Worm (Caenorhabditis elegans) whole organism, L3 larva: ENCODE data around the gene gpd-3.
A peak's percentile ranks its signal among the peaks of the same experiment; 100 is the strongest.

ENCODE experiments used
- ZK546.5 ChIP-seq: sonication (generic microtip); optimal IDR thresholded peaks from 2 replicates; lab custom pipeline; 2017; ENCODE audit warnings: missing biosample characterization, missing genetic modification characterization
- aly-2 ChIP-seq: fragments of 150-350 bp; optimal IDR thresholded peaks from 2 replicates; lab custom pipeline; 2014; ENCODE audit warnings: missing biosample characterization, missing genetic modification characterization
- ama-1 ChIP-seq: fragments of 150-350 bp; optimal IDR thresholded peaks from 2 replicates; lab custom pipeline; 2018
- ceh-16 ChIP-seq: sonication (generic microtip); optimal IDR thresholded peaks from 2 replicates; lab custom pipeline; 2017; ENCODE audit warnings: missing biosample characterization, missing genetic modification characterization
- ceh-28 ChIP-seq: fragments of 150-350 bp; optimal IDR thresholded peaks from 2 replicates; lab custom pipeline; 2014; ENCODE audit warnings: missing biosample characterization, missing genetic modification reagents, missing genetic modification characterization
- ceh-82 ChIP-seq: fragments of 150-350 bp; optimal IDR thresholded peaks from 2 replicates; lab custom pipeline; 2014; ENCODE audit warnings: missing biosample characterization, missing genetic modification characterization
- ceh-9 ChIP-seq: sonication (generic microtip); optimal IDR thresholded peaks from 2 replicates; lab custom pipeline; 2018; ENCODE audit warnings: missing biosample characterization, missing genetic modification characterization
- daf-12 ChIP-seq: fragments of 150-350 bp; optimal IDR thresholded peaks from 2 replicates; lab custom pipeline; 2014; ENCODE audit warnings: missing biosample characterization, missing genetic modification reagents, missing genetic modification characterization
- egl-27 ChIP-seq: sonication (generic microtip); optimal IDR thresholded peaks from 4 replicates; lab custom pipeline; 2017; ENCODE audit warnings: missing biosample characterization, missing genetic modification reagents, missing genetic modification characterization
- egl-5 ChIP-seq: fragments of 150-350 bp; optimal IDR thresholded peaks from 2 replicates; lab custom pipeline; 2017; ENCODE audit warnings: missing biosample characterization, missing genetic modification reagents, missing genetic modification characterization, inconsistent platforms
- elt-1 ChIP-seq: fragments of 150-350 bp; optimal IDR thresholded peaks from 2 replicates; lab custom pipeline; 2014; ENCODE audit warnings: missing biosample characterization, missing genetic modification characterization
- elt-2 ChIP-seq: sonication (generic microtip); optimal IDR thresholded peaks from 2 replicates; lab custom pipeline; 2016; ENCODE audit warnings: missing genetic modification reagents, mild to moderate bottlenecking, missing genetic modification characterization, missing compliant biosample characterization
- elt-3 ChIP-seq, 3 experiments: fragments of 150-350 bp in 1 of 3; sonication (generic microtip) in 2 of 3; optimal IDR thresholded peaks; 2 replicates in 2 of 3; 4 replicates in 1 of 3; lab custom pipeline; 2014 to 2017; ENCODE audit warnings: missing biosample characterization in 3 of 3, missing genetic modification characterization in 3 of 3
- eor-1 ChIP-seq, 2 experiments: fragments of 150-350 bp; optimal IDR thresholded peaks; 2 replicates each; lab custom pipeline; 2014 to 2018; ENCODE audit warnings: missing biosample characterization in 2 of 2, missing genetic modification characterization in 2 of 2
- fkh-10 ChIP-seq: sonication (generic microtip); optimal IDR thresholded peaks from 2 replicates; lab custom pipeline; 2017; ENCODE audit warnings: missing biosample characterization, missing genetic modification reagents, missing genetic modification characterization
- fkh-2 ChIP-seq: fragments of 150-350 bp; optimal IDR thresholded peaks from 2 replicates; lab custom pipeline; 2014; ENCODE audit warnings: missing biosample characterization, missing genetic modification reagents, missing genetic modification characterization
- fos-1 ChIP-seq: fragments of 150-350 bp; optimal IDR thresholded peaks from 2 replicates; lab custom pipeline; 2014; ENCODE audit warnings: missing biosample characterization, missing genetic modification characterization
- hmg-11 ChIP-seq: sonication (generic microtip); optimal IDR thresholded peaks from 2 replicates; lab custom pipeline; 2016; ENCODE audit warnings: missing genetic modification characterization, missing compliant biosample characterization
- jun-1 ChIP-seq: fragments of 150-350 bp; optimal IDR thresholded peaks from 2 replicates; lab custom pipeline; 2014; ENCODE audit warnings: missing biosample characterization, missing genetic modification reagents, missing genetic modification characterization
- lin-15B ChIP-seq: fragments of 150-350 bp; optimal IDR thresholded peaks from 2 replicates; lab custom pipeline; 2014; ENCODE audit warnings: missing biosample characterization, missing genetic modification characterization
- lin-39 ChIP-seq: fragments of 150-350 bp; optimal IDR thresholded peaks from 2 replicates; lab custom pipeline; 2018; ENCODE audit warnings: missing biosample characterization, missing genetic modification reagents, missing genetic modification characterization
- mdl-1 ChIP-seq: fragments of 150-350 bp; optimal IDR thresholded peaks from 2 replicates; lab custom pipeline; 2014; ENCODE audit warnings: missing biosample characterization, missing genetic modification characterization
- mml-1 ChIP-seq: fragments of 150-350 bp; sonication (generic microtip); optimal IDR thresholded peaks from 3 replicates; lab custom pipeline; 2014; ENCODE audit warnings: missing biosample characterization, missing genetic modification characterization
- nfya-1 ChIP-seq: sonication (generic microtip); optimal IDR thresholded peaks from 2 replicates; lab custom pipeline; 2017; ENCODE audit warnings: missing genetic modification characterization, mild to moderate bottlenecking, missing compliant biosample characterization, antibody characterized with exemption, moderate library complexity; ENCODE audit not compliant: insufficient read depth
- nhr-11 ChIP-seq: fragments of 150-350 bp; optimal IDR thresholded peaks from 2 replicates; lab custom pipeline; 2014; ENCODE audit warnings: missing biosample characterization, missing genetic modification characterization
- nhr-12 ChIP-seq: fragments of 150-350 bp; optimal IDR thresholded peaks from 2 replicates; lab custom pipeline; 2014; ENCODE audit warnings: missing biosample characterization, missing genetic modification characterization
- nhr-237 ChIP-seq: fragments of 150-350 bp; optimal IDR thresholded peaks from 2 replicates; lab custom pipeline; 2014; ENCODE audit warnings: missing biosample characterization, missing genetic modification characterization
- nhr-25 ChIP-seq: sonication (generic microtip); optimal IDR thresholded peaks from 2 replicates; lab custom pipeline; 2017; ENCODE audit warnings: missing biosample characterization, missing genetic modification characterization
- nhr-28 ChIP-seq: fragments of 150-350 bp; optimal IDR thresholded peaks from 2 replicates; lab custom pipeline; 2014; ENCODE audit warnings: missing biosample characterization, missing genetic modification characterization
- nhr-43 ChIP-seq: sonication (generic microtip); optimal IDR thresholded peaks from 2 replicates; lab custom pipeline; 2016; ENCODE audit warnings: mild to moderate bottlenecking, missing genetic modification characterization, missing compliant biosample characterization; ENCODE audit not compliant: poor library complexity, severe bottlenecking
- nhr-67 ChIP-seq: fragments of 150-350 bp; optimal IDR thresholded peaks from 2 replicates; lab custom pipeline; 2014; ENCODE audit warnings: missing biosample characterization, missing genetic modification characterization
- nhr-76 ChIP-seq: fragments of 150-350 bp; sonication (generic microtip); optimal IDR thresholded peaks from 5 replicates; lab custom pipeline; 2014; ENCODE audit warnings: missing biosample characterization, missing genetic modification characterization
- nhr-77 ChIP-seq: fragments of 150-350 bp; optimal IDR thresholded peaks from 2 replicates; lab custom pipeline; 2014; ENCODE audit warnings: missing biosample characterization, missing genetic modification characterization
- pha-4 ChIP-seq: fragments of 150-350 bp; optimal IDR thresholded peaks from 2 replicates; lab custom pipeline; 2014; ENCODE audit warnings: missing biosample characterization, missing genetic modification reagents, missing genetic modification characterization
- sea-2 ChIP-seq: fragments of 150-350 bp; sonication (generic microtip); optimal IDR thresholded peaks from 4 replicates; lab custom pipeline; 2014; ENCODE audit warnings: missing biosample characterization, missing genetic modification reagents, missing genetic modification characterization
- skn-1 ChIP-seq: fragments of 150-350 bp; optimal IDR thresholded peaks from 2 replicates; lab custom pipeline; 2014; ENCODE audit warnings: missing biosample characterization, missing genetic modification characterization
- unc-39 ChIP-seq: sonication (generic microtip); optimal IDR thresholded peaks from 4 replicates; lab custom pipeline; 2017; ENCODE audit warnings: missing biosample characterization, missing genetic modification characterization
- unc-62 ChIP-seq: fragments of 150-350 bp; sonication (generic microtip); optimal IDR thresholded peaks from 4 replicates; lab custom pipeline; 2014; ENCODE audit warnings: missing biosample characterization, missing genetic modification reagents, missing genetic modification characterization
- zag-1 ChIP-seq: fragments of 150-350 bp; optimal IDR thresholded peaks from 2 replicates; lab custom pipeline; 2014; ENCODE audit warnings: missing biosample characterization, missing genetic modification characterization
- ztf-11 ChIP-seq: fragments of 150-350 bp; optimal IDR thresholded peaks from 2 replicates; lab custom pipeline; 2014; ENCODE audit warnings: missing biosample characterization, missing genetic modification characterization
- ztf-4 ChIP-seq: fragments of 150-350 bp; optimal IDR thresholded peaks from 2 replicates; lab custom pipeline; 2014; ENCODE audit warnings: missing biosample characterization, missing genetic modification characterization

The gpd-3 gene

DNA sequence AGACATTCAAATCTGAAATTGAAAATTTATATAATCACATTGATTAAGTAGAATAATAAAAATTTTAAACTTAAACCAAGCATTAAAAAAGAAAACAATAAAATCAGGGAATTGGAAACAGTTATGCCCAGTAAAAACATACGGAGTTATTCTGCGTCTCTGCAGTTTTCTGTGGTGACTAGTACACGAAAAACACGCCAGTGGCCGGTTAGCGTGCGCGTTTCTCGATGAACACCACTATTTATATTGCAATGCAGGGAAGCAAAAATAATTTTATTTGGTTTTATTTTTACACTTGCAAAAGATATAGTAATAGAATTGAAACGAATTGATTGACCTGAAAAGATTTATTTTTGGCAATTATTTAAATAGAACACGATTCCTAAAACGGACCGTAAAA lies 13.3 kb downstream of the gpd-3 start, which contains the start of gene sec-3 (continued):
- no peak for TF ChIP-seq mml-1 (tag; lab: Kevin White, UChicago)
- no peak for TF ChIP-seq nhr-12 (tag; lab: Kevin White, UChicago)
- no peak for TF ChIP-seq nhr-67 (tag; lab: Kevin White, UChicago)
- TF ChIP-seq ztf-11 (tag; lab: Kevin White, UChicago), result no peak
- TF ChIP-seq ceh-9 (tag; lab: Kevin White, UChicago), result no peak
- TF ChIP-seq egl-5 (tag; lab: Kevin White, UChicago), result peak; percentile 84
- no peak for TF ChIP-seq eor-1 (tag; optimal IDR thresholded peaks at IDR 0.05; lab: Kevin White, UChicago)
- peak; percentile 81 for TF ChIP-seq elt-2 (tag; lab: Kevin White, UChicago)
- TF ChIP-seq ceh-82 (tag; lab: Kevin White, UChicago), result peak; percentile 39
- TF ChIP-seq nhr-77 (tag; lab: Kevin White, UChicago), result peak; percentile 58
- peak; percentile 83 for TF ChIP-seq lin-39 (tag; lab: Kevin White, UChicago)
- TF ChIP-seq nhr-25, result peak; percentile 82
- peak; percentile 66 for TF ChIP-seq ceh-28 (tag; lab: Kevin White, UChicago)
- peak; percentile 89 for TF ChIP-seq hmg-11 (tag; lab: Kevin White, UChicago)
- TF ChIP-seq nhr-43 (tag; lab: Kevin White, UChicago), result peak; percentile 84

DNA sequence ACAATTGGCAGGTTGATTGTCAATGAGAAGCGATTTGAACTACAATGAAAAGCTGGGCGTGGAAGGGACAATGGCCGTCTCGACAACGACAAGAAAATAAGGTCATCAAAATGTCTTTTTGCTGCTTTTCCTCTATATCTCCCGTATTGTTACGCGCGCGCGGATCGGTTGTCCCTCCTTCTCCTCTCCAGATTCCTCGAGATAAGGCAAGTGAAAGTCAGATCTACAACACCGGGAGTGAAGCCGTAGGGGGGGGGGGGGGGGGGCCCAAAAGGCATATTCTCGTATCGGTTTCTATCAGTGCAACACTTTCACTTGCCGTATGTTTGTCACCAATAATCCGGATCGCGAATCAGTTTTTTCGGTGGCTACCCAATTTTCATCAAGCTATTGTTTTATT lies 18.8 kb downstream of the gpd-3 start, which contains the start of gene wrt-2:
wrt-2 (minus strand) TSS at position 46 of the 400 bp plus-strand sequence.
- TF ChIP-seq lin-15B (tag; lab: Kevin White, UChicago), result no peak
- no peak for TF ChIP-seq fkh-10 (GFP tag; lab: Kevin White, UChicago)
- TF ChIP-seq zag-1 (tag; lab: Kevin White, UChicago), result no peak
- TF ChIP-seq ama-1 (lab: Kevin White, UChicago), result no peak
- no peak for TF ChIP-seq elt-1 (tag; lab: Kevin White, UChicago)
- no peak for TF ChIP-seq jun-1 (tag; lab: Kevin White, UChicago)
- TF ChIP-seq elt-2 (tag; lab: Kevin White, UChicago), result no peak
- no peak for TF ChIP-seq aly-2 (tag; lab: Kevin White, UChicago)
- no peak for TF ChIP-seq nhr-25
- TF ChIP-seq nfya-1, result no peak
- TF ChIP-seq ceh-82 (tag; lab: Kevin White, UChicago), result no peak
- no peak for TF ChIP-seq sea-2 (GFP tag; lab: Kevin White, UChicago)
- no peak for TF ChIP-seq egl-5 (tag; lab: Kevin White, UChicago)
- no peak for TF ChIP-seq nhr-67 (tag; lab: Kevin White, UChicago)
- TF ChIP-seq ztf-11 (tag; lab: Kevin White, UChicago), result no peak
- TF ChIP-seq mdl-1 (tag; lab: Kevin White, UChicago), result no peak

DNA sequence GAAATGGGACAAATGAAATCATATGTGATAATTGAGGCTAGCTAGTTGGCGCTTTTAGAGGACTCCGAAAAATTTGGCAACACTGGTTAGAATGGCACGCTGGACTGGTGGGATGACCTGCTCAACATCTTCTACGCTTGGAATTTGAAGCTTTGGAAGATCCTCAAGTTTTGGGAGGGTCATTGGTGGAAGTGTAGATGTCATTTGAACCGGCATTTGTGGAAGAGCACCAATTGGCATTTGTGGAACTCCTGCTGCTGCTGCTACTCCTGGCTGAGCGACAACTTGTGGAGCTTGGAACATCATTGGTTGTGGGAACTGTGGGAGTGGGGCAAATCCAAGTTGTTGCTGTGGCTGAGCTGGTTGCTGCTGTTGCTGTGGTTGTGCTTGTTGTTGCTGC lies 20.7 kb downstream of the gpd-3 start:
- no peak for TF ChIP-seq fos-1 (tag; lab: Kevin White, UChicago)
- peak in 1 of 3 experiments; percentile 20 for TF ChIP-seq elt-3 (tag; optimal IDR thresholded peaks at IDR 0.05; lab: Kevin White, UChicago)
- TF ChIP-seq ama-1 (lab: Kevin White, UChicago), result peak; percentile 84
- no peak for TF ChIP-seq elt-1 (tag; lab: Kevin White, UChicago)
- TF ChIP-seq, all 47 proteins: peak for 2

DNA sequence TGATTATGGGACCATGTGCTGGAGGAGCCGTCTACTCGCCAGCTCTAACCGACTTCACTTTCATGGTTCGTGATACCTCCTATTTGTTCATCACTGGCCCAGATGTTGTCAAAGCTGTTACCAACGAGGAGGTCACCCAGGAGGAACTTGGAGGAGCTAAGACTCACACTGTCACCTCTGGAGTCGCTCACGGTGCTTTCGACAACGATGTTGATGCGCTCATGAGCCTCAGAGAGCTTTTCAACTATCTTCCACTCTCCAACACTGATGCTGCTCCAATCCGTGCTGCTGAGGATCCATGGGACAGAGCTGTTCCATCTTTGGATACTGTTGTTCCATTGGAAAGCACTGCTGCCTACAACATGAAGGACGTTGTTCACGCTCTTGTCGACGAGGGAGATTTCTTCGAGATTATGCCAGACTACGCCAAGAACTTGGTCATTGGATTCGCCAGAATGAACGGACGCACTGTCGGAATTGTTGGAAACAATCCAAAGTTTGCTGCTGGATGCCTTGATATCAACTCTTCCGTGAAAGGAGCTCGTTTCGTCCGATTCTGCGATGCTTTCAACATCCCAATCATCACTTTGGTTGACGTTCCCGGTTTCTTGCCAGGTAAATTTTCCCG lies 21.9 kb downstream of the gpd-3 start:
- TF ChIP-seq ama-1 (lab: Kevin White, UChicago) (peak; percentile 33), elt-2 (tag; lab: Kevin White, UChicago) (no peak)

DNA sequence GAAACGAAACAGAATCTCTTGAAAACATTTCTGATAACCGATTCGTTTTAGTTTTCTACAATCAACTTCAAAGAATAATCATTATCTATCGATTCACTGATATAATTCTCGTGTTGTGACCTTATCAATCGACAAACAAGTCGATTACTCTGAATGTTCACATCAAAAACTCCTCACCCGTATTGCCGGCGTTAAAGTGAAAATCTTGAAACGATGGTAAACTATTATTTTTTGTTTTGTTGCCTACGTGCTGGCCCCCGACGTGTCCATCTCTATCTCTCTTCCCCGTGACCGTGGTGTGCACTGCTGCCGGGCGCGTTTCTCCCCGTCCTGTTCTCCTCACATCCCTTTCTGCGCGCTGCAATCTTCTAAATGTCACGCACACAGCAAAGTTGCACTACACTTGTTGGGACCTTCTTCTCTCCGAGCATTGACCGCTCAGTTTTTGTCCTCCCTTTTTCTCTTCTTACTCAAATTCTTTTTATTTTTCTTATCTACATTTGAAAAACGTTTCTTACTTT lies 23.2 kb downstream of the gpd-3 start:
- no peak for TF ChIP-seq sea-2 (GFP tag; lab: Kevin White, UChicago)
- no peak for TF ChIP-seq nhr-237 (tag; lab: Kevin White, UChicago)
- no peak for TF ChIP-seq fos-1 (tag; lab: Kevin White, UChicago)
- no peak for TF ChIP-seq ceh-16 (tag; lab: Kevin White, UChicago)
- TF ChIP-seq lin-15B (tag; lab: Kevin White, UChicago), result no peak
- no peak for TF ChIP-seq nhr-11 (tag; lab: Kevin White, UChicago)
- no peak for TF ChIP-seq eor-1 (tag; optimal IDR thresholded peaks at IDR 0.05; lab: Kevin White, UChicago)
- TF ChIP-seq elt-2 (tag; lab: Kevin White, UChicago), result peak; percentile 93
- TF ChIP-seq nhr-28 (tag; lab: Kevin White, UChicago), result no peak
- TF ChIP-seq elt-1 (tag; lab: Kevin White, UChicago), result no peak
- TF ChIP-seq nhr-76 (tag; lab: Kevin White, UChicago), result no peak
- TF ChIP-seq nhr-77 (tag; lab: Kevin White, UChicago), result no peak
- TF ChIP-seq ZK546.5 (tag; lab: Kevin White, UChicago), result no peak
- no peak for TF ChIP-seq unc-62 (GFP tag; lab: Kevin White, UChicago)
- no peak for TF ChIP-seq ztf-4
- no peak for TF ChIP-seq unc-39 (tag; lab: Kevin White, UChicago)
- no peak for TF ChIP-seq aly-2 (tag; lab: Kevin White, UChicago)
- no peak for TF ChIP-seq nhr-67 (tag; lab: Kevin White, UChicago)
- no peak for TF ChIP-seq egl-27 (tag; lab: Kevin White, UChicago)
- no peak for TF ChIP-seq daf-12 (tag; lab: Kevin White, UChicago)
- TF ChIP-seq elt-3 (tag; optimal IDR thresholded peaks at IDR 0.05; lab: Kevin White, UChicago), result no peak
- TF ChIP-seq fkh-10 (GFP tag; lab: Kevin White, UChicago), result no peak
- TF ChIP-seq egl-5 (tag; lab: Kevin White, UChicago), result no peak
- TF ChIP-seq fkh-2 (tag; lab: Kevin White, UChicago), result no peak
- peak; percentile 45 for TF ChIP-seq pha-4 (tag; lab: Kevin White, UChicago)
- TF ChIP-seq skn-1 (tag; lab: Kevin White, UChicago), result no peak
